Worm (Caenorhabditis elegans): Measurements from ENCODE around the gene valv-1.
A peak's percentile ranks its signal among the peaks of the same experiment; 100 is the strongest.

The valv-1 gene

DNA sequence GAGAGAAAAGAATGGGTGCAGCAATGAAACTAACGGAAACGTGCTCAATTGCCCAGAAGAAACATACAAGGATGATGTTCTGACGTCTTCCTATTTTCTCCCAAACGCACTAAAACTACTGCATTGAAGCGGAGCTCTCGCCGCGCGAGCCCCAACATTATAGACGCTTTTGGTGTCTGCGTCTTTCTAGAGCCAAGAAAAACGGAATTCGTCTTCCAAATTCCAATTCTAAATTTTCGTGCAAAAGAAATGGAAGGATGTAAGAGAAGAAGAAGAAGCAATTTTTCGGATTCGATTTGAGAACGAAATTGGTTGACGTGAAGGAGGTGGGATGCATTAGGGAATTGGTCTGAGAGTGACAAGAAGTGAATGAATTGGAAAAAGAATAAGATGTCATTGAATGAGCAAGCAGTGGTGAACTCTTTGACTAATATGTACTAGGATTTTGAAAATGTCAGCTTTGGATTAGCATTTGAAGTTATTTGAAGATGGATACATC, 8.6 kb upstream of the valv-1 start:
- no peak for TF ChIP-seq nhr-77 (tag; optimal IDR thresholded peaks at IDR 0.05)
- TF ChIP-seq ces-1 (GFP tag; optimal IDR thresholded peaks at IDR 0.05) = peak; percentile 3
- peak in 1 of 2 experiments; percentile 93 for TF ChIP-seq unc-62 (GFP tag; optimal IDR thresholded peaks at IDR 0.05 in 1 of 2)
- no peak for TF ChIP-seq unc-62 (tag; optimal IDR thresholded peaks at IDR 0.05)
- TF ChIP-seq ctbp-1 (GFP tag; IDR thresholded peaks at IDR 0.05) = 0 out of 2 replicates have a peak, but pooled peaks have one; percentile 12

DNA sequence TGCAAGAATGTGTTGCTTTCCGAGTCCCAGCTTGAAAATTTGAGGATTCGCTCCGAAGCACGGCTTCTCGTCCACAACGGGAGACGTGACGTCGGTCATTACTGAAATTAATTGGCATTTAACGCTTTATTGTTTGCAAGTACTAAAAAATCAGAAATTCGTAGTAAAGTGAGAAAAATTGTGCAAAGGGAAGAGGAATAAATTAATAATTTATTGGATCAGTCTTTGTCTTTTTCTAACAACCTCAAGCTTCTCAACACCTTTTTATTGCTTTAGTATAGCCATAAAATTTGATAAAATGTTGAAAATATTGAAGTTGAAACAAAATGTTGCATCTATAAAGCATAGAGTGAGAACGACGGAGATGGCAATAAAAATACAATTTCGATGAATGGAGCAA, 6.2 kb upstream of the valv-1 start, which contains the start of gene tes-1:
TSS of gene tes-1 (minus strand) at position 101 of the 400 bp plus-strand sequence.
- TF ChIP-seq php-3 (GFP tag; IDR thresholded peaks at IDR 0.05) (0 out of 2 replicates have a peak, but pooled peaks have one; percentile 26), zip-2 (tag; optimal IDR thresholded peaks at IDR 0.05) (no peak)

DNA sequence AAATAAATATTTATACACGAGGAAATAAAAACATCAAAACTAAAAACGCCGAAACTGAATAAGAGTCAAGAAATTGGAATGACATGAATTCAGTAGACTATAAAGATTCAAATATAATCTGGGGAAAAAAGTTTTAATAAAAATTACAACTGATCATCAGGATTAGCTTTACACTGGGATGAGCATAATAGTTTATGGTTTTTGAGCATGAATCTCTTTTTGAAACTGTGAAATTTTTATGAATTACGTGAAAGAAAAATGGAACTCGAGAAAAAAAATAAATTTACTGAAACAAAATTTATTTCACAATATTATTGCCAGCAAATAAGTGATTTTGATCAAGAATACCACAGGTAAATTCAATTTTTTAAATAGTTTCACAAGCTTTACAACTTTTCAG, 2.4 kb upstream of the valv-1 start, which contains the start of gene B0496.2:
TSS of gene B0496.2 (plus strand) at position 301 of the 400 bp plus-strand sequence.
- TF ChIP-seq Y48G9A.11 (GFP tag; IDR thresholded peaks at IDR 0.05) (no peak), spr-1 (tag; optimal IDR thresholded peaks at IDR 0.05) (no peak), dmd-6 (GFP tag; IDR thresholded peaks at IDR 0.05) (no peak), F37D6.2 (tag; optimal IDR thresholded peaks at IDR 0.05) (no peak), R02D3.7 (tag; optimal IDR thresholded peaks at IDR 0.05) (no peak), zfp-3 (GFP tag; conservative IDR thresholded peaks at IDR 0.05) (no peak), nhr-42 (GFP tag; IDR thresholded peaks at IDR 0.05) (no peak), daf-8 (GFP tag; IDR thresholded peaks at IDR 0.05) (no peak), dmd-8 (GFP tag; IDR thresholded peaks at IDR 0.05) (no peak), ceh-62 (tag; optimal IDR thresholded peaks at IDR 0.05) (no peak), egl-27 (tag; optimal IDR thresholded peaks at IDR 0.05) (no peak), zip-2 (tag; optimal IDR thresholded peaks at IDR 0.05) (no peak), mes-2 (tag; optimal IDR thresholded peaks at IDR 0.05; ENCODE audit: poor library complexity, severe bottlenecking) (no peak), aha-1 (tag) (no peak)

DNA sequence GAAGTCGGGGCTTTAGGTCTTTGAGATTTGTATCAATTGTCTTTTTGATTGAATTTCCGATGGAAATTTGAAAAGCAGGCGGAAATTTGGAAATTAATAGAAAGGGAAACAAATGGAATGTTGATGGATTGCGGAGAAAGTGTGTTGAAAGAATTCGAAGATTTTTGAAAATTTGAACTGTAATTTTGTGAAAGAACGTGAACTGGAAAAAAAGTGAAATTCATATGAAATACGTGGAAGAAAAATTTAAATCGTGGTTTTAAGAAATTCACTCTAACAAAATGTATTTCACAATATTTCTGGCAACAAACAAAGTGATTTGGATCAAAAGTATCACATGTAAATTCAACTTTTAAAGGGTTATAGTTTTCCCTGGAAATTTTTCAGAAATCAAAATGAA, 859 bp upstream of the valv-1 start, which contains the start of gene B0496.1:
TSS of gene B0496.1 (plus strand) at position 301 of the 400 bp plus-strand sequence.
- TF ChIP-seq hlh-11 (tag; optimal IDR thresholded peaks at IDR 0.05) (no peak), mxl-2 (GFP tag; conservative IDR thresholded peaks at IDR 0.05) (no peak), mdl-1 (tag; optimal IDR thresholded peaks at IDR 0.05) (no peak), mes-2 (tag; optimal IDR thresholded peaks at IDR 0.05; ENCODE audit: poor library complexity, severe bottlenecking) (no peak), ceh-20 (GFP tag; IDR thresholded peaks at IDR 0.05) (no peak), nhr-41 (GFP tag; IDR thresholded peaks at IDR 0.05) (no peak), nhr-48 (tag; optimal IDR thresholded peaks at IDR 0.05) (no peak), saeg-2 (GFP tag; IDR thresholded peaks at IDR 0.05) (no peak), zfp-2 (tag; optimal IDR thresholded peaks at IDR 0.05) (no peak), ces-1 (GFP tag; optimal IDR thresholded peaks at IDR 0.05) (no peak), Y105C5A.15 (GFP tag; IDR thresholded peaks at IDR 0.05) (no peak), pha-4 (GFP tag; IDR thresholded peaks at IDR 0.05) (no peak), pha-4 (tag; optimal IDR thresholded peaks at IDR 0.05) (no peak), daf-8 (GFP tag; IDR thresholded peaks at IDR 0.05) (no peak), egl-43 (GFP tag; IDR thresholded peaks at IDR 0.05) (no peak), T26A8.4 (GFP tag; IDR thresholded peaks at IDR 0.05) (no peak), mep-1 (tag; optimal IDR thresholded peaks at IDR 0.05) (no peak), skn-1 (tag; optimal IDR thresholded peaks at IDR 0.05) (no peak), nhr-6 (tag; optimal IDR thresholded peaks at IDR 0.05) (no peak), unc-130 (GFP tag; optimal IDR thresholded peaks at IDR 0.05) (no peak), F44E2.7 (GFP tag; IDR thresholded peaks at IDR 0.05) (no peak)

All from whole organism, L4 larva.